Fruit fly (Drosophila melanogaster) whole organism, prepupa: ENCODE measurements around the gene Fkbp39.

Experiments
- CG10669 ChIP-seq: fragments of 200-800 bp; sonication (Bioruptor generic); optimal IDR thresholded peaks from 3 replicates; lab custom pipeline; 2018; ENCODE audit warnings: missing biosample characterization, mild to moderate bottlenecking, missing genetic modification characterization, moderate library complexity
- CG16779 ChIP-seq: fragments of 200-800 bp; sonication (Bioruptor generic); optimal IDR thresholded peaks from 3 replicates; lab custom pipeline; 2017; ENCODE audit warnings: missing biosample characterization, mild to moderate bottlenecking, missing genetic modification characterization
- CG6276 ChIP-seq: fragments of 200-800 bp; sonication (Bioruptor generic); optimal IDR thresholded peaks from 2 replicates; lab custom pipeline; 2017; ENCODE audit warnings: missing biosample characterization, mild to moderate bottlenecking, missing genetic modification characterization
- CG6808 ChIP-seq: fragments of 200-800 bp; sonication (Bioruptor generic); optimal IDR thresholded peaks from 3 replicates; lab custom pipeline; 2017; ENCODE audit warnings: missing biosample characterization, missing genetic modification characterization, mild to moderate bottlenecking, moderate library complexity, missing genetic modification reagents
- CG8119 ChIP-seq: fragments of 200-800 bp; sonication (Bioruptor generic); IDR thresholded peaks from 3 replicates; pipeline ENCODE4 v1.3.6; 2022; ENCODE audit warnings: missing biosample characterization, missing genetic modification characterization
- Eip93F ChIP-seq: fragments of 200-800 bp; sonication (Bioruptor generic); optimal IDR thresholded peaks from 2 replicates; lab custom pipeline; 2016; ENCODE audit warnings: missing biosample characterization, mild to moderate bottlenecking, missing genetic modification characterization
- Gug ChIP-seq: fragments of 200-800 bp; sonication (Bioruptor generic); IDR thresholded peaks from 2 replicates; pipeline ENCODE4 v1.3.6; 2022; ENCODE audit warnings: missing biosample characterization, missing genetic modification characterization
- fkh ChIP-seq: fragments of 200-800 bp; sonication (Bioruptor generic); optimal IDR thresholded peaks from 3 replicates; lab custom pipeline; 2017; ENCODE audit warnings: missing biosample characterization, mild to moderate bottlenecking, missing genetic modification characterization, moderate library complexity
- salr ChIP-seq, 2 experiments: fragments of 200-800 bp; sonication (Bioruptor generic); optimal IDR thresholded peaks; 3 replicates each; lab custom pipeline; 2016 to 2018; ENCODE audit warnings: missing biosample characterization in 2 of 2, missing genetic modification characterization in 2 of 2, mild to moderate bottlenecking in 1 of 2

DNA sequence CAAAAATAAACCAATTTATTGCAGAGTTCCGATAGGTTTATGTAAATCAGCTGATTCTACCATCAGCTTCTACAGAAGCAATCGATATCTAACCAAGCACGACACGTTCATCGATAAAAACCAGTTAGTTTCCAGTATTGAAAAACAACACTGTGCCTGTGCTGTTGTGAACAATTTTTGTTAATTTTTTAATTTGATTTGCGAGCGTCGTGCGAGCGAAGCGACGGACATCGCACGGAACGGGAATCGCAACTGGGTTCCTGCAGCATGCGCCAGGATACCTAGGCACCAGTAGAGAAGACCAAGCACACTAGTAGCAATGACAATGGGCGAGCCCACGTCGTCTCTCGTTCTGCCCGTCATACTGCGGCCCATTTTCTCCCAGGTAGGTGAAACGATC is 38.9 kb upstream of the Fkbp39 start, which contains the start of the genes Ccm3 and CG6136:
- TF ChIP-seq CG8119 (no peak), salr (GFP tag; optimal IDR thresholded peaks at IDR 0.05; lab: Kevin White, UChicago) (no peak), Gug (GFP tag; lab: Robert Waterston, UW) (no peak), CG6808 (GFP tag; lab: Kevin White, UChicago) (no peak), Eip93F (no peak), fkh (GFP tag; lab: Kevin White, UChicago) (no peak), CG6276 (no peak), CG10669 (GFP tag; lab: Kevin White, UChicago) (no peak), CG16779 (tag; lab: Kevin White, UChicago) (no peak)
